Worm (Caenorhabditis elegans): Measurements from ENCODE around the gene Y40B10A.11.

Gene Y40B10A.11

DNA sequence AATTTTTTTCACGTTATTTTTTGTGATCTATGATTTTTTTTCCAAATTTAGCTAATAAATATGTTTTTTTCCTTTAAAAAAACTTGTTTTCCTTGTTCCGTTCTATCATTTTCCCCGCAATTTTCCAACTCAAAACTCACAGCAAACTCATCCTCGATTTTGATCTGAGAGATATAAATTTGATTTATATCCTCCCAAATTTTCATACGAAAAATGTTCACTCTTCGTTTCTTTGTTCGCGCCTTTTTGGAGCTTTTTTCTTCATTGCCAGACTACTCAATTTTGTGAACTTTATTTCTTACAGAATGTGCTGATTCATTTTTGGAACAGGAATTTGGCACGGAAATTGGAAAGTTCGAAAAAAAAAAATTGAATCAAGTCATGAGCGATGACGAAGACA, 32.7 kb downstream of the Y40B10A.11 start, which contains the start of gene F59A7.14:
Gene F59A7.14 (plus strand): TSS at position 301 of the 400 bp plus-strand sequence.
- TF ChIP-seq ztf-29 (GFP tag; IDR thresholded peaks at IDR 0.05) (no peak), flt-1 (GFP tag; IDR thresholded peaks at IDR 0.05) (no peak), tab-1 (GFP tag; IDR thresholded peaks at IDR 0.05) (no peak), med-1 (GFP tag; optimal IDR thresholded peaks at IDR 0.05; ENCODE audit: insufficient read depth) (no peak), klf-2 (GFP tag; conservative IDR thresholded peaks at IDR 0.05) (no peak), T22C8.4 (GFP tag; IDR thresholded peaks at IDR 0.05) (no peak)

DNA sequence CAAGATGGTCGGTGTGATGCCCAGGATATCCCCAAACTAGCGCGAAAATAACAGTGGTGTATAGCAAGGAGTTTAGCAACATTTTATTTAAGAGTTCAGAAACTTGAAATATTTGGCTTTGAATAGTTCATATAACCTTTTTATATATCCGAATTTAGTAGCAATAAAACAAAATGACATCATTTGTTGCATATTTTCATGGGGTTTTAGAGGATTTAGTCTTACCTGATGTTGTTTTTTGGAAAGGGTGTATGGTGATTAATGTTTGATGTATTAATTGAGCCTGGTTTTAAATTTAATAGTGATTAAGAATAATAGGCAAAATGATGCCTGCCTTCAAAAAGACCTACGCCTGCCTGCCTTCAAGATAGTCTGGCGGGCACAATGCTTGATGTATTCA, 35.0 kb downstream of the Y40B10A.11 start, which contains the start of gene F59A7.2:
Gene F59A7.2 (minus strand): TSS at position 101 of the 400 bp plus-strand sequence.
- no peak for TF ChIP-seq ref-1 (GFP tag; conservative IDR thresholded peaks at IDR 0.05)
- TF ChIP-seq klf-2 (GFP tag; conservative IDR thresholded peaks at IDR 0.05): no peak
- TF ChIP-seq T22C8.4 (GFP tag; IDR thresholded peaks at IDR 0.05): no peak
- no peak for TF ChIP-seq cog-1 (tag; optimal IDR thresholded peaks at IDR 0.05)
- no peak for TF ChIP-seq ztf-29 (GFP tag; IDR thresholded peaks at IDR 0.05)
- no peak for TF ChIP-seq flt-1 (GFP tag; IDR thresholded peaks at IDR 0.05)
- TF ChIP-seq med-1 (GFP tag; optimal IDR thresholded peaks at IDR 0.05; ENCODE audit: insufficient read depth): no peak
- TF ChIP-seq ztf-23 (GFP tag; IDR thresholded peaks at IDR 0.05): no peak
- no peak for TF ChIP-seq tab-1 (GFP tag; IDR thresholded peaks at IDR 0.05)

DNA sequence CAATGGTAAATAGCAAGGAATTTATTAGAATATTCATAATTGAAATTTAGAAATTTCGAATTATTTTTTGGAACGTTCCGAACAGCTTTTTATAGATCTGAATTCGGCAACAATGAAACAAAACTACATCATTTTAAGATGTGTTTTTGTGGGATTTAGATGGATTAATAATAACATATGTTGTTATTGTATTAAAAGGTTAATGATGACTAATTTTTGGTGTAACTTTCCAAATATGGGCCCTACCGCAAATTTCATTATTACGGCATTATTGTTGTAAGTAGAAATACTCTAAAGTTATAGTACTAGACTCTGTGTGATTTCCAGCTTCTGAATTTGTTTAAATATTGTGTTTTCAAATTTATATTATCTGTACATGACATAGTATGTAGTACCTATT, 37.6 kb downstream of the Y40B10A.11 start, which contains the start of gene F59A7.11:
Gene F59A7.11 (minus strand): TSS at position 101 of the 400 bp plus-strand sequence.
- no peak for TF ChIP-seq ref-1 (GFP tag; conservative IDR thresholded peaks at IDR 0.05)

- no peak for TF ChIP-seq klf-2 (GFP tag; conservative IDR thresholded peaks at IDR 0.05)
- TF ChIP-seq ztf-23 (GFP tag; IDR thresholded peaks at IDR 0.05): no peak
- no peak for TF ChIP-seq flt-1 (GFP tag; IDR thresholded peaks at IDR 0.05)
- no peak for TF ChIP-seq T22C8.4 (GFP tag; IDR thresholded peaks at IDR 0.05)
- TF ChIP-seq med-1 (GFP tag; optimal IDR thresholded peaks at IDR 0.05; ENCODE audit: insufficient read depth): no peak
- TF ChIP-seq ztf-29 (GFP tag; IDR thresholded peaks at IDR 0.05): no peak
- no peak for TF ChIP-seq cog-1 (tag; optimal IDR thresholded peaks at IDR 0.05)
- no peak for TF ChIP-seq ref-1 (GFP tag; conservative IDR thresholded peaks at IDR 0.05)
- TF ChIP-seq tab-1 (GFP tag; IDR thresholded peaks at IDR 0.05): no peak
Observed at ce11 chrV:2011777-2012176, 39.6 kb downstream of the Y40B10A.11 start, which contains the start of gene F59A7.7. TSS of gene F59A7.7 (plus strand) at chrV:2012077.

DNA sequence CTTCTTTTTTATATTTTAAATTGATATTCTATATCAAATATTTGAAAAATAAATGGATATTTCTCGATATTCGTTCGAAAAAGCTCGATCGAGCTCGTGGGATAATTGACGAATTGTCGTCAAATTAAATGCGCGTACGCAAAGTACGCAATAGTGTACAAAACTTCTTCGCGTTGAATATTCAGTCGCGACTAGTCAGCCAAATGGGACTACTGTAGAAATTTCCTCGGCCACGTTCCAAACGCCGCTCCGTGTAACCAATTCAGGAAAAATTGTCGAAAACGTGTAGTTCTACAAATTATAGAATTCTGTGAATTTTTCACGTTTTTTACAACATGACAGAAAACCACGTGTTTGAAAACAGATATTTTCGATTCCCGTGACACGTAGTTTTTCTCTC, 43.0 kb downstream of the Y40B10A.11 start:
- TF ChIP-seq tab-1 (GFP tag; IDR thresholded peaks at IDR 0.05): no peak
- no peak for TF ChIP-seq ztf-29 (GFP tag; IDR thresholded peaks at IDR 0.05)
- TF ChIP-seq ztf-23 (GFP tag; IDR thresholded peaks at IDR 0.05): no peak
- TF ChIP-seq cog-1 (tag; optimal IDR thresholded peaks at IDR 0.05): no peak
- TF ChIP-seq ref-1 (GFP tag; conservative IDR thresholded peaks at IDR 0.05): no peak
- TF ChIP-seq flt-1 (GFP tag; IDR thresholded peaks at IDR 0.05): no peak
- TF ChIP-seq med-1 (GFP tag; optimal IDR thresholded peaks at IDR 0.05; ENCODE audit: insufficient read depth): no peak
- TF ChIP-seq klf-2 (GFP tag; conservative IDR thresholded peaks at IDR 0.05): no peak
- TF ChIP-seq T22C8.4 (GFP tag; IDR thresholded peaks at IDR 0.05): no peak

DNA sequence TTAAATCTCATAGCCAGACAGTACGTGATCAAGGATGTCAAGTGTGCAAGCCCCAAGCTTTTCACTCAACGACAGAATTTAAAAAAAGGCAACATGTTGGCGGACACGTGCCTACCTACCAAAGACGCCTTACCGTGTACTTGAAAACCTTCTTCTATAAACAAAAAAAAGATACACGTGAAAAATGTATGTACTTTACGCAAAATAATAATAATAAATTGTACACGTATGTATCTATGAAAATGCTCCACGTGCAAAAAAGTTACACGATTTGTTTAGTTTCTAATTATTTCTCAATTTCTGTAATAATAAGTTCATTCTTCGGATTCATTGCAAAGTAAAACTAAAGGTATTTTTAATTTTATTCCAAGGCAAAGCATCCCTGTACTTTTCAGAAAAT, 46.7 kb downstream of the Y40B10A.11 start, which contains the start of gene cysl-4:
Gene cysl-4 (plus strand): TSS at position 301 of the 400 bp plus-strand sequence.
- TF ChIP-seq ref-1 (GFP tag; conservative IDR thresholded peaks at IDR 0.05) (no peak), klf-2 (GFP tag; conservative IDR thresholded peaks at IDR 0.05) (no peak), med-1 (GFP tag; optimal IDR thresholded peaks at IDR 0.05; ENCODE audit: insufficient read depth) (no peak), ztf-23 (GFP tag; IDR thresholded peaks at IDR 0.05) (no peak), cog-1 (tag; optimal IDR thresholded peaks at IDR 0.05) (no peak), ztf-29 (GFP tag; IDR thresholded peaks at IDR 0.05) (no peak), tab-1 (GFP tag; IDR thresholded peaks at IDR 0.05) (no peak), flt-1 (GFP tag; IDR thresholded peaks at IDR 0.05) (no peak), T22C8.4 (GFP tag; IDR thresholded peaks at IDR 0.05) (no peak)

ce11 chrV:2004229-2004628, 47.2 kb downstream of the Y40B10A.11 start, which contains the start of gene clec-206:
TSS of gene clec-206 (minus strand) at chrV:2004329.
- TF ChIP-seq flt-1 (GFP tag; IDR thresholded peaks at IDR 0.05): no peak
- no peak for TF ChIP-seq cog-1 (tag; optimal IDR thresholded peaks at IDR 0.05)
- TF ChIP-seq tab-1 (GFP tag; IDR thresholded peaks at IDR 0.05): no peak
- TF ChIP-seq ztf-23 (GFP tag; IDR thresholded peaks at IDR 0.05): no peak
- no peak for TF ChIP-seq ztf-29 (GFP tag; IDR thresholded peaks at IDR 0.05)
- TF ChIP-seq klf-2 (GFP tag; conservative IDR thresholded peaks at IDR 0.05): no peak
- TF ChIP-seq med-1 (GFP tag; optimal IDR thresholded peaks at IDR 0.05; ENCODE audit: insufficient read depth): no peak
- no peak for TF ChIP-seq T22C8.4 (GFP tag; IDR thresholded peaks at IDR 0.05)
- no peak for TF ChIP-seq ref-1 (GFP tag; conservative IDR thresholded peaks at IDR 0.05)
